Fruit fly (Drosophila melanogaster) whole organism, prepupa: Measurements from ENCODE around the gene lmgB.

Source experiments
- Blimp-1 ChIP-seq: fragments of 200-800 bp; sonication (Bioruptor generic); optimal IDR thresholded peaks from 3 replicates; lab custom pipeline; 2017; ENCODE audit warnings: missing biosample characterization, missing genetic modification characterization, mild to moderate bottlenecking, moderate library complexity, missing genetic modification reagents
- CG10669 ChIP-seq: fragments of 200-800 bp; sonication (Bioruptor generic); optimal IDR thresholded peaks from 3 replicates; lab custom pipeline; 2018; ENCODE audit warnings: missing biosample characterization, mild to moderate bottlenecking, missing genetic modification characterization, moderate library complexity
- CG11294 ChIP-seq: fragments of 200-800 bp; sonication (Bioruptor generic); IDR thresholded peaks from 2 replicates; pipeline ENCODE4 v1.3.6; 2022; ENCODE audit warnings: missing biosample characterization, missing genetic modification characterization
- CG11762 ChIP-seq: fragments of 200-800 bp; sonication (Bioruptor generic); optimal IDR thresholded peaks from 3 replicates; lab custom pipeline; 2016; ENCODE audit warnings: missing biosample characterization, missing genetic modification characterization; ENCODE audit not compliant: insufficient read depth
- CG11902 ChIP-seq: fragments of 200-800 bp; sonication (Bioruptor generic); optimal IDR thresholded peaks from 3 replicates; lab custom pipeline; 2016; ENCODE audit warnings: missing biosample characterization, missing genetic modification characterization
- CG15336 ChIP-seq: fragments of 200-800 bp; sonication (Bioruptor generic); IDR thresholded peaks from 2 replicates; pipeline ENCODE4 v1.3.6; 2022; ENCODE audit warnings: missing biosample characterization, missing genetic modification characterization
- CG3032 ChIP-seq: fragments of 200-800 bp; optimal IDR thresholded peaks from 2 replicates; lab custom pipeline; 2019; ENCODE audit warnings: missing biosample characterization, mild to moderate bottlenecking, missing genetic modification characterization, moderate library complexity
- CG31627 ChIP-seq: fragments of 200-800 bp; sonication (Bioruptor generic); optimal IDR thresholded peaks from 3 replicates; lab custom pipeline; 2016; ENCODE audit warnings: missing biosample characterization, missing genetic modification characterization
- CG32006 ChIP-seq: fragments of 200-800 bp; sonication (Bioruptor generic); optimal IDR thresholded peaks from 3 replicates; lab custom pipeline; 2017; ENCODE audit warnings: missing biosample characterization, mild to moderate bottlenecking, missing genetic modification characterization
- CG34406 ChIP-seq: fragments of 200-800 bp; sonication (Bioruptor generic); optimal IDR thresholded peaks from 3 replicates; lab custom pipeline; 2016; ENCODE audit warnings: missing biosample characterization, missing genetic modification characterization
- CG3919 ChIP-seq: fragments of 200-800 bp; sonication (Bioruptor generic); optimal IDR thresholded peaks from 3 replicates; lab custom pipeline; 2016; ENCODE audit warnings: missing biosample characterization, missing genetic modification characterization
- CG4318 ChIP-seq: fragments of 200-800 bp; sonication (Bioruptor generic); optimal IDR thresholded peaks from 3 replicates; lab custom pipeline; 2017; ENCODE audit warnings: missing biosample characterization, mild to moderate bottlenecking, missing genetic modification characterization
- CG6163 ChIP-seq: fragments of 200-800 bp; sonication (Bioruptor generic); IDR thresholded peaks from 3 replicates; pipeline ENCODE4 v1.3.6; 2022; ENCODE audit warnings: missing biosample characterization, missing genetic modification characterization
- CG6276 ChIP-seq: fragments of 200-800 bp; sonication (Bioruptor generic); optimal IDR thresholded peaks from 2 replicates; lab custom pipeline; 2017; ENCODE audit warnings: missing biosample characterization, mild to moderate bottlenecking, missing genetic modification characterization
- CG6792 ChIP-seq: fragments of 200-800 bp; sonication (Bioruptor generic); optimal IDR thresholded peaks from 3 replicates; lab custom pipeline; 2016; ENCODE audit warnings: missing biosample characterization, missing genetic modification characterization
- CG6808 ChIP-seq: fragments of 200-800 bp; sonication (Bioruptor generic); optimal IDR thresholded peaks from 3 replicates; lab custom pipeline; 2017; ENCODE audit warnings: missing biosample characterization, missing genetic modification characterization, mild to moderate bottlenecking, moderate library complexity, missing genetic modification reagents
- CG6854 ChIP-seq: fragments of 200-800 bp; sonication (Bioruptor generic); optimal IDR thresholded peaks from 2 replicates; lab custom pipeline; 2017; ENCODE audit warnings: missing biosample characterization, mild to moderate bottlenecking, missing genetic modification characterization
- CG7368 ChIP-seq: fragments of 200-800 bp; sonication (Bioruptor generic); optimal IDR thresholded peaks from 3 replicates; lab custom pipeline; 2016; ENCODE audit warnings: missing biosample characterization, missing genetic modification characterization
- CG8632 ChIP-seq: fragments of 200-800 bp; sonication (Bioruptor generic); optimal IDR thresholded peaks from 3 replicates; lab custom pipeline; 2016; ENCODE audit warnings: missing biosample characterization, missing genetic modification characterization
- Eip75B ChIP-seq: fragments of 200-800 bp; sonication (Bioruptor generic); optimal IDR thresholded peaks from 3 replicates; lab custom pipeline; 2016; ENCODE audit warnings: missing biosample characterization, missing genetic modification characterization
- Eip78C ChIP-seq: fragments of 200-800 bp; sonication (Bioruptor generic); peaks from one replicate; lab custom pipeline; 2016; ENCODE audit warnings: missing biosample characterization, missing genetic modification characterization
- Ets21C ChIP-seq: fragments of 200-800 bp; sonication (Bioruptor generic); optimal IDR thresholded peaks from 3 replicates; lab custom pipeline; 2016; ENCODE audit warnings: missing biosample characterization, missing genetic modification characterization
- Ets96B ChIP-seq: fragments of 200-800 bp; optimal IDR thresholded peaks from 2 replicates; lab custom pipeline; 2019; ENCODE audit warnings: missing biosample characterization, mild to moderate bottlenecking, missing genetic modification characterization, moderate library complexity
- Gug ChIP-seq: fragments of 200-800 bp; sonication (Bioruptor generic); IDR thresholded peaks from 2 replicates; pipeline ENCODE4 v1.3.6; 2022; ENCODE audit warnings: missing biosample characterization, missing genetic modification characterization
- Hr38 ChIP-seq: sonication (Bioruptor generic); optimal IDR thresholded peaks from 2 replicates; lab custom pipeline; 2016; ENCODE audit warnings: missing biosample characterization, missing genetic modification characterization
- Hr4 ChIP-seq: fragments of 200-800 bp; sonication (Bioruptor generic); optimal IDR thresholded peaks from 3 replicates; lab custom pipeline; 2016; ENCODE audit warnings: missing biosample characterization, missing genetic modification characterization
- Met ChIP-seq: fragments of 200-800 bp; sonication (Bioruptor generic); optimal IDR thresholded peaks from 3 replicates; lab custom pipeline; 2016; ENCODE audit warnings: missing biosample characterization, missing genetic modification characterization
- OdsH ChIP-seq: fragments of 200-800 bp; sonication (Bioruptor generic); optimal IDR thresholded peaks from 3 replicates; lab custom pipeline; 2016; ENCODE audit warnings: missing biosample characterization, missing genetic modification characterization
- Smox ChIP-seq: fragments of 200-800 bp; sonication (Bioruptor generic); optimal IDR thresholded peaks from 3 replicates; lab custom pipeline; 2016; ENCODE audit warnings: missing biosample characterization, missing genetic modification characterization
- Sox102F ChIP-seq: fragments of 200-800 bp; sonication (Bioruptor generic); optimal IDR thresholded peaks from 2 replicates; lab custom pipeline; 2016; ENCODE audit warnings: missing biosample characterization, mild to moderate bottlenecking, missing genetic modification characterization
- Sox14 ChIP-seq: fragments of 200-800 bp; sonication (Bioruptor generic); optimal IDR thresholded peaks from 3 replicates; lab custom pipeline; 2016; ENCODE audit warnings: missing biosample characterization, missing genetic modification characterization
- acj6 ChIP-seq: fragments of 200-800 bp; sonication (Bioruptor generic); optimal IDR thresholded peaks from 3 replicates; lab custom pipeline; 2016; ENCODE audit warnings: missing biosample characterization, missing genetic modification characterization
- cyc ChIP-seq: fragments of 200-800 bp; sonication (Bioruptor generic); optimal IDR thresholded peaks from 3 replicates; lab custom pipeline; 2016; ENCODE audit warnings: missing biosample characterization, missing genetic modification characterization
- dac ChIP-seq: fragments of 200-800 bp; sonication (Bioruptor generic); optimal IDR thresholded peaks from 2 replicates; lab custom pipeline; 2017; ENCODE audit warnings: missing biosample characterization, mild to moderate bottlenecking, missing genetic modification characterization
- dsx ChIP-seq: fragments of 200-800 bp; optimal IDR thresholded peaks from 3 replicates; lab custom pipeline; 2019; ENCODE audit warnings: missing biosample characterization, mild to moderate bottlenecking, missing genetic modification characterization, moderate library complexity; ENCODE audit not compliant: poor library complexity, severe bottlenecking
- eg ChIP-seq: fragments of 200-800 bp; sonication (Bioruptor generic); IDR thresholded peaks from 3 replicates; pipeline ENCODE4 v1.3.6; 2022; ENCODE audit warnings: missing biosample characterization, missing genetic modification characterization
- fd59A ChIP-seq: fragments of 200-800 bp; sonication (Bioruptor generic); optimal IDR thresholded peaks from 2 replicates; lab custom pipeline; 2017; ENCODE audit warnings: missing biosample characterization, mild to moderate bottlenecking, missing genetic modification characterization, missing genetic modification reagents
- fd85E ChIP-seq: fragments of 200-800 bp; sonication (Bioruptor generic); optimal IDR thresholded peaks from 3 replicates; lab custom pipeline; 2016; ENCODE audit warnings: missing biosample characterization, missing genetic modification characterization
- fkh ChIP-seq: fragments of 200-800 bp; sonication (Bioruptor generic); optimal IDR thresholded peaks from 3 replicates; lab custom pipeline; 2017; ENCODE audit warnings: missing biosample characterization, mild to moderate bottlenecking, missing genetic modification characterization, moderate library complexity
- lz ChIP-seq: fragments of 200-800 bp; sonication (Bioruptor generic); optimal IDR thresholded peaks from 3 replicates; lab custom pipeline; 2016; ENCODE audit warnings: missing biosample characterization, missing genetic modification characterization
- pdm3 ChIP-seq: fragments of 200-800 bp; sonication (Bioruptor generic); optimal IDR thresholded peaks from 3 replicates; lab custom pipeline; 2016; ENCODE audit warnings: missing biosample characterization, missing genetic modification characterization
- salr ChIP-seq, 2 experiments: fragments of 200-800 bp; sonication (Bioruptor generic); optimal IDR thresholded peaks; 3 replicates each; lab custom pipeline; 2016 to 2018; ENCODE audit warnings: missing biosample characterization in 2 of 2, missing genetic modification characterization in 2 of 2, mild to moderate bottlenecking in 1 of 2
- spab ChIP-seq: fragments of 200-800 bp; sonication (Bioruptor generic); optimal IDR thresholded peaks from 2 replicates; lab custom pipeline; 2017; ENCODE audit warnings: missing biosample characterization, mild to moderate bottlenecking, missing genetic modification characterization, missing genetic modification reagents
- ss ChIP-seq, 2 experiments: fragments of 200-800 bp; sonication (Bioruptor generic); optimal IDR thresholded peaks; 2 replicates in 1 of 2; 3 replicates in 1 of 2; lab custom pipeline; 2017 to 2018; ENCODE audit warnings: mild to moderate bottlenecking in 2 of 2, missing biosample characterization in 2 of 2, missing genetic modification characterization in 2 of 2, moderate library complexity in 1 of 2
- svp ChIP-seq: fragments of 200-800 bp; sonication (Bioruptor generic); peaks from one replicate; lab custom pipeline; 2016; ENCODE audit warnings: missing biosample characterization, missing genetic modification characterization
- topi ChIP-seq: fragments of 200-800 bp; sonication (Bioruptor generic); optimal IDR thresholded peaks from 3 replicates; lab custom pipeline; 2016; ENCODE audit warnings: missing biosample characterization, missing genetic modification characterization
- vri ChIP-seq: fragments of 200-800 bp; sonication (Bioruptor generic); optimal IDR thresholded peaks from 3 replicates; lab custom pipeline; 2016; ENCODE audit warnings: missing biosample characterization, mild to moderate bottlenecking, missing genetic modification characterization

lmgB gene

DNA sequence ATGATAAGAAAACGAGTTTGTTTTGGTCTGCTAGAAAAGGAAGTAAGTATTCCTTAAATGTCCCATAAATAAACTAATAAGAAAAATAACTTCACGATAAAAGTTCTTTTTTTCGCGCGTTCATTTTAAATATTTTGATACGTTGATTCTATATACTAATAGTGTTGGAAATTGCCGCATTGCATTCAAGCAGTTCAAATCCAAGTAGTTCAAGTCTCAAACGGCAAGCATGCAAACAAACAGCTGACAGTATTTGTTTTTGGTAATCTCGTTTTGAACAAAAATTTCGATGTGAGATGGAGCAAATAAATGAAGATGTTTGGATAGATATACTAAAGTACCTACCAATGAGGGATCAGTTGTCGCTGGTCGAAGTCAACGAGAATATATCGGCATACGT, 39.7 kb downstream of the lmgB start, which contains the start of gene CG13088:
Gene CG13088, plus strand, starts transcription at position 247 of the 400 bp plus-strand sequence.
- TF ChIP-seq ss (GFP tag; optimal IDR thresholded peaks at IDR 0.05; lab: Kevin White, UChicago) (no peak), acj6 (GFP tag; lab: Kevin White, UChicago) (no peak), fd59A (no peak), Met (no peak), Hr4 (GFP tag; lab: Kevin White, UChicago) (no peak), cyc (peak; percentile 24), CG32006 (GFP tag; lab: Kevin White, UChicago) (no peak), Smox (GFP tag; lab: Kevin White, UChicago) (peak; percentile 12), Sox102F (no peak), Gug (GFP tag; lab: Robert Waterston, UW) (no peak), Eip75B (GFP tag; lab: Kevin White, UChicago) (no peak), Ets21C (GFP tag; lab: Kevin White, UChicago) (no peak), topi (no peak), CG11902 (no peak), fd85E (GFP tag; lab: Kevin White, UChicago) (no peak), Blimp-1 (GFP tag; lab: Kevin White, UChicago) (no peak), eg (GFP tag; lab: Robert Waterston, UW) (no peak), lz (GFP tag; lab: Kevin White, UChicago) (peak; percentile 14), CG6854 (GFP tag; lab: Kevin White, UChicago) (no peak), Eip78C (GFP tag; lab: Kevin White, UChicago) (no peak), spab (GFP tag; lab: Kevin White, UChicago) (no peak), CG6792 (GFP tag; lab: Kevin White, UChicago) (peak; percentile 2), CG11762 (GFP tag; lab: Kevin White, UChicago) (no peak), CG31627 (GFP tag; lab: Kevin White, UChicago) (no peak), CG10669 (no peak), pdm3 (GFP tag; lab: Kevin White, UChicago) (no peak), salr (GFP tag; optimal IDR thresholded peaks at IDR 0.05; lab: Kevin White, UChicago) (no peak), CG15336 (no peak), Hr38 (no peak), CG4318 (GFP tag; lab: Kevin White, UChicago) (no peak), CG7368 (GFP tag; lab: Kevin White, UChicago) (no peak), OdsH (GFP tag; lab: Kevin White, UChicago) (no peak), CG3919 (GFP tag; lab: Kevin White, UChicago) (no peak), CG3032 (tag; lab: Kevin White, UChicago) (no peak), CG8632 (GFP tag; lab: Kevin White, UChicago) (no peak), CG6808 (no peak), fkh (GFP tag; lab: Kevin White, UChicago) (peak; percentile 98), Sox14 (GFP tag; lab: Kevin White, UChicago) (no peak), Ets96B (no peak), dsx (GFP tag; lab: Kevin White, UChicago) (no peak), dac (no peak)

DNA sequence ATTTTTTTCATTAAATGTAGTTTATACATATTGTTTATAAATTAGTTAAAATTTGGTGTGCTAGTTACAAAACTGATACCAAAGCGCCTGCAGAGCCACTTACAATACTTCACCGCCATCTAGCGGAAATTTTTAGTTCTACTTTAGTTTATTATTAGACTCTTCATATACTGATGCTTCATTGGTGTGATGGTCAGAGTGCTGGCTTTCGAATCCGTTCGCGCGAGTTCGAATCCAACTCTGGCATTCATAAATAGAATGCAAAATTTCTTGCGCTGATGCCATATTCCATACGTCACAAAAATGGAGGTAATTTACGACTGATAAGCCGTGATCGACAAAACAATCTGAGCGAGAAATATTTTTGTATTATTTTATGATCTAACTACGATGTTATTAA, 42.9 kb downstream of the lmgB start:
- peak; percentile 7 for TF ChIP-seq CG6854 (GFP tag; lab: Kevin White, UChicago)
- no peak for TF ChIP-seq CG8632 (GFP tag; lab: Kevin White, UChicago)
- no peak for TF ChIP-seq Hr38
- no peak for TF ChIP-seq CG32006 (GFP tag; lab: Kevin White, UChicago)
- TF ChIP-seq CG10669 = no peak
- no peak for TF ChIP-seq Met
- TF ChIP-seq CG6163 = no peak
- TF ChIP-seq CG6276 (GFP tag; lab: Kevin White, UChicago) = no peak
- TF ChIP-seq svp (GFP tag; lab: Kevin White, UChicago) = peak; percentile 71
- TF ChIP-seq CG11294 (GFP tag; lab: Robert Waterston, UW) = no peak
- TF ChIP-seq lz (GFP tag; lab: Kevin White, UChicago) = no peak
- TF ChIP-seq CG11762 (GFP tag; lab: Kevin White, UChicago) = no peak
- peak; percentile 65 for TF ChIP-seq Eip78C (GFP tag; lab: Kevin White, UChicago)
- TF ChIP-seq CG34406 (GFP tag; lab: Kevin White, UChicago) = no peak
- no peak for TF ChIP-seq vri (GFP tag; lab: Kevin White, UChicago)
- no peak for TF ChIP-seq OdsH (GFP tag; lab: Kevin White, UChicago)
